Worm (Caenorhabditis elegans): Measurements from ENCODE around the gene K07F5.8.
"Not testable (repeated sequence)": the region's sequence is repeated elsewhere in the genome, so short reads cannot be mapped to it uniquely, and the experiment has no call there.

K07F5.8 gene

DNA sequence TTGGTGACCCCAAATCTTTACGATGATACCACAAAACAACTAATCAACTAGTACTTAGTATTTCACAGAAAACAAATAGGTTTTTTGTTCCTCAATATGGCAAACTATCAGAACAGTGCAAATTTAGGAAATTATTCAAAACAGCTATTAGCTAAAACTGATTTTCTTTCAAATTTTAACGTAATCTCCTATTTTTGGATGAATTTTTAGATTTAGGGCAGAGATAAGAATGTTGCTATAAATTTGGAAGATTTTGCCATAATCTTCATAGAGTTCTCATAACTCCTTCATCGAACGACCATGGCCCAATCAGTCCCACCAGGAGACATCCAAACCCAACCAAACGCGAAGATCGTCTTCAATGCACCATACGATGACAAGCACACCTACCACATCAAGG, 12.2 kb downstream of the K07F5.8 start, which contains the start of gene msp-10:
TSS of gene msp-10 (plus strand) at position 301 of the 400 bp plus-strand sequence.
- not testable (repeated sequence) for TF ChIP-seq alr-1, C34F6.9, nhr-77 (tag; optimal IDR thresholded peaks at IDR 0.05)

DNA sequence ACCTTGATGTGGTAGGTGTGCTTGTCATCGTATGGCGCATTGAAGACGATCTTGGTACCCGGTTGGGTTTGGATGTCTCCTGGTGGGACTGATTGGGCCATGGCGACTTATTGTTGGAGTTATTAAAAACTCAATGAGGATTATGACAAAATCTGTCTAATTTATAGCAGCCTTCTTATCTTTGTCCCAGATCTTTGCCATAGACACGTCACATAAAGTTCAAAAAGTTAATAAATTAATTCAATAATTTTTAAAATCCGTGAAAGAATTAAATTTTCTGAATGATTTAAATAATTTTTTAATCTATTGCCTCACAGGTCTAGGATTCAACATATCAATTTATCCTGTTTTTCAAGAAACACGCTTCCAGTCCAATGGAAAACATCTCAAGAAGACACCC, 13.2 kb downstream of the K07F5.8 start, which contains the start of gene msp-81:
TSS of gene msp-81 (minus strand) at position 101 of the 400 bp plus-strand sequence.
- TF ChIP-seq nhr-237 (tag; optimal IDR thresholded peaks at IDR 0.05) (no peak), nhr-10 (tag; optimal IDR thresholded peaks at IDR 0.05) (no peak), unc-62 (GFP tag; optimal IDR thresholded peaks at IDR 0.05) (no peak), nhr-23 (tag; optimal IDR thresholded peaks at IDR 0.05) (no peak), unc-39 (tag; optimal IDR thresholded peaks at IDR 0.05) (no peak), lin-13 (GFP tag; optimal IDR thresholded peaks at IDR 0.05) (no peak), sma-9 (GFP tag; optimal IDR thresholded peaks at IDR 0.05) (no peak), sma-9 (tag; optimal IDR thresholded peaks at IDR 0.05) (no peak)

DNA sequence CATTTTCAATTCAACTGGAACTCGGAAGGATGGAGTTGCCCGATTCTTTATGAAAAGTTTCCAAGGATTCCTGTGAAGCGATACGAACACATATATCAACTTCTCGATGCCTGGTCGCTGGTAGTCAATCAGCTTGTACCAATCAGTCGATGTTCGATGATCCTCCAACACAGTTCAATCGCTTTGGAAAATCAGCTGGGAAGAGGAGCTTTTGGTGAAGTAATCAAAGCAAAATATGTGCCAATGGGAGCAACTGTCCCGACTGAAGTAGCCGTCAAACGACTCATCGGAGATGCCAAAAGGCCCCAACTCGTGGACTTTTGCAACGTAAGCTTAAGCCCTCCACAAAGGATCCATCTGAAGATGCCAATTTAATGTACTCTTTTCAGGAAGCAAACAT, 16.2 kb downstream of the K07F5.8 start:
- TF ChIP-seq elt-3 (tag; optimal IDR thresholded peaks at IDR 0.05) (no peak), peb-1 (tag; optimal IDR thresholded peaks at IDR 0.05) (no peak), mdl-1 (tag; optimal IDR thresholded peaks at IDR 0.05) (no peak), nhr-237 (tag; optimal IDR thresholded peaks at IDR 0.05) (no peak), gmeb-1 (tag; optimal IDR thresholded peaks at IDR 0.05) (no peak), nhr-23 (tag; optimal IDR thresholded peaks at IDR 0.05) (no peak), nhr-129 (tag; optimal IDR thresholded peaks at IDR 0.05) (no peak), Y55F3AM.14 (GFP tag; optimal IDR thresholded peaks at IDR 0.05) (no peak), crh-2 (tag; optimal IDR thresholded peaks at IDR 0.05) (no peak), lsy-2 (tag; optimal IDR thresholded peaks at IDR 0.05) (no peak), snpc-4 (tag; optimal IDR thresholded peaks at IDR 0.05) (no peak), nhr-10 (tag; optimal IDR thresholded peaks at IDR 0.05) (no peak), unc-39 (tag; optimal IDR thresholded peaks at IDR 0.05) (no peak), unc-62 (GFP tag; optimal IDR thresholded peaks at IDR 0.05) (no peak), alr-1 (tag; optimal IDR thresholded peaks at IDR 0.05) (no peak), dmd-4 (tag; optimal IDR thresholded peaks at IDR 0.05) (no peak), unc-55 (GFP tag; optimal IDR thresholded peaks at IDR 0.05) (no peak), nhr-12 (tag; optimal IDR thresholded peaks at IDR 0.05) (no peak), ztf-1 (GFP tag; conservative IDR thresholded peaks at IDR 0.05) (no peak), nhr-11 (tag; optimal IDR thresholded peaks at IDR 0.05) (no peak)

DNA sequence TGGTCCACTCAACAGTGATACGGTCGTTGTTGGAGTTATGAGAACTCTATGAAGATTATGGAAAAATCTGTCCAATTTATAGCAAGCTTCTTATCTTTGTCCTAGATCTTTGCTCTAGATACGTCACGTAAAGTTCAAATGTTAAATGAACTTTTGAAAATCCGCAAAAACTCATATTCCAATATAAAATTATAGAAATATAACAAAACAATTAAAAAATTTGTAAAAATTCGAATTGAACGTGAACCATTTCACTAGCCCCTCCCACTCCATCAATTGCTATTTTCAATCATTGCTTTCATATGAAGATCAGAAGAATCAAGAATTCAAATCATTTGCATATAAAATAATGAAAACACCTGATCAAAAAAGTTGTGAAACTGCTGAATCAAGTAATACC, 16.9 kb downstream of the K07F5.8 start, which contains the start of gene kin-21:
TSS of gene kin-21 (plus strand) at position 301 of the 400 bp plus-strand sequence.
- TF ChIP-seq blmp-1 (tag; optimal IDR thresholded peaks at IDR 0.05; ENCODE audit: insufficient read depth) (no peak), nhr-23 (tag; optimal IDR thresholded peaks at IDR 0.05) (no peak), alr-1 (tag; optimal IDR thresholded peaks at IDR 0.05) (no peak), unc-39 (tag; optimal IDR thresholded peaks at IDR 0.05) (no peak), ZK546.5 (tag; optimal IDR thresholded peaks at IDR 0.05) (no peak), Y55F3AM.14 (GFP tag; optimal IDR thresholded peaks at IDR 0.05) (no peak), ceh-16 (tag; optimal IDR thresholded peaks at IDR 0.05) (no peak), egl-27 (tag; optimal IDR thresholded peaks at IDR 0.05) (no peak), lin-39 (tag; optimal IDR thresholded peaks at IDR 0.05) (no peak), aly-2 (tag; optimal IDR thresholded peaks at IDR 0.05) (no peak), gmeb-1 (tag; optimal IDR thresholded peaks at IDR 0.05) (no peak), sma-3 (GFP tag; optimal IDR thresholded peaks at IDR 0.05) (no peak), ama-1 (optimal IDR thresholded peaks at IDR 0.05) (no peak), zag-1 (tag; optimal IDR thresholded peaks at IDR 0.05) (no peak), ztf-1 (GFP tag; conservative IDR thresholded peaks at IDR 0.05) (no peak), R02D3.7 (tag; optimal IDR thresholded peaks at IDR 0.05) (no peak), nhr-77 (tag; optimal IDR thresholded peaks at IDR 0.05) (no peak), dmd-4 (tag; optimal IDR thresholded peaks at IDR 0.05) (no peak), lin-13 (GFP tag; optimal IDR thresholded peaks at IDR 0.05) (no peak)

DNA sequence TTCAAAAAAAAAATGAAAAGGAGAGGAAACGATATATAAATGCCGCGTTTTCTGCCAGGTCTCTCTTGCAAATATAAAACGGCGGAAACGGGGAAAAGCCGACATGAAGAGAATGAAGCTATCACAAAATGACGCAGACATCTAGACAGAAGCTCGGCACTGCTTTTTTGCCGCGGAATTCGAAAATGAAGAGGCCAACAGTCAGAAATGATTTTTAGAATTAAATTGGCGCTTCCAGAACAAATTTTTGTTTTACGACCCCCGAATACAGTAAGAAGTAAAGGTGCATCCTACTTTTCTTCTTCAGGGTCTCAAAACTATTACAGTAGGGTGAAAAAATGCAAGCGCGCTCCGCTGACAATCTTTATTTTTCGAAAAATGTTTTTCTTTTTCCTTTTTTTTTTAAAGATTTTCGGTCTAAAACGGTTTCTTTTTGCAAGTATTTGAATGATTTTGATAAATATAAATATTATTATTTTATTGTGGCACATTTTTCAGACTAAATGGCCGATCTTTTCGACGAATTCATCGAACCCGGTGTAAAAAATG, 24.3 kb downstream of the K07F5.8 start, which contains the start of gene mtr-4:
TSS of gene mtr-4 (plus strand) at position 499 of the 549 bp plus-strand sequence.
- TF ChIP-seq dmd-4 (tag; optimal IDR thresholded peaks at IDR 0.05) (no peak), peb-1 (tag; optimal IDR thresholded peaks at IDR 0.05) (no peak), aly-2 (tag; optimal IDR thresholded peaks at IDR 0.05) (no peak), ztf-4 (tag; optimal IDR thresholded peaks at IDR 0.05) (no peak), nhr-23 (tag; optimal IDR thresholded peaks at IDR 0.05) (no peak), snpc-4 (tag; optimal IDR thresholded peaks at IDR 0.05) (no peak), fos-1 (tag; optimal IDR thresholded peaks at IDR 0.05) (peak; percentile 44), egl-27 (tag; optimal IDR thresholded peaks at IDR 0.05) (no peak), nhr-129 (tag; optimal IDR thresholded peaks at IDR 0.05) (peak; percentile 30), C34F6.9 (tag; optimal IDR thresholded peaks at IDR 0.05) (peak; percentile 50), ZK546.5 (tag; optimal IDR thresholded peaks at IDR 0.05) (no peak), ceh-82 (tag; optimal IDR thresholded peaks at IDR 0.05) (no peak), nhr-237 (tag; optimal IDR thresholded peaks at IDR 0.05) (no peak), lin-11 (tag; optimal IDR thresholded peaks at IDR 0.05) (no peak), crh-2 (tag; optimal IDR thresholded peaks at IDR 0.05) (no peak), unc-62 (GFP tag; optimal IDR thresholded peaks at IDR 0.05) (no peak)
